Fruit fly (Drosophila melanogaster): ENCODE results near the gene Or65b.

Or65b gene

DNA sequence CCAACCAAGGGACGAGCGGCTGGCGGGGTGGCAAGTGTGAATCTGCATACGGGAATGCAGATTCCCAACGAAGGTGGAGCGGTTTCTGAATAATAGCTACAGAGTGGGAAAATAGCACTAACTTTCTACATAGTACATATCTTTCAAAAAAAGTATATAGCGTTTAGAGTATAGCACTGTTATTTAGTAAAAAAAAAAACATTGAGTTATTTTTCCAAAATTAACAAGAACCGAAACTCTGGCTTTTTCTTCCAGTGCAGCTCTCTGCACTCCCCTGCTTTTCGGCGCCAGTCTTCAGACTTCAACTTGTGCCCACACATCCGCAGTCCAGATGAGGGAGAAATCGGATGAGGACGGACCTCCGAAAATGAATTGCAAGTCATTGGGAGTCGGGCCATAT lies 46.0 kb downstream of the Or65b start:
- TF ChIP-seq Ets21C (GFP tag; optimal IDR thresholded peaks at IDR 0.05), result no peak
- TF ChIP-seq fd85E (GFP tag; optimal IDR thresholded peaks at IDR 0.05), result no peak
- peak; percentile 82 for TF ChIP-seq svp (GFP tag)
- TF ChIP-seq CG8319 (GFP tag; optimal IDR thresholded peaks at IDR 0.05), result no peak
- peak; percentile 29 for TF ChIP-seq CG32006 (GFP tag; optimal IDR thresholded peaks at IDR 0.05)
- TF ChIP-seq lz (GFP tag; optimal IDR thresholded peaks at IDR 0.05), result peak; percentile 33
- TF ChIP-seq fd59A (GFP tag; optimal IDR thresholded peaks at IDR 0.05), result peak; percentile 45
- TF ChIP-seq OdsH (GFP tag; optimal IDR thresholded peaks at IDR 0.05), result peak; percentile 27
- TF ChIP-seq Sox14 (GFP tag; optimal IDR thresholded peaks at IDR 0.05), result peak; percentile 14
- no peak for TF ChIP-seq net (GFP tag; optimal IDR thresholded peaks at IDR 0.05)
- TF ChIP-seq CG4318 (GFP tag; optimal IDR thresholded peaks at IDR 0.05), result no peak
- peak; percentile 17 for TF ChIP-seq acj6 (GFP tag; optimal IDR thresholded peaks at IDR 0.05)
- peak; percentile 10 for TF ChIP-seq CG31627 (GFP tag; optimal IDR thresholded peaks at IDR 0.05)
- peak; percentile 24 for TF ChIP-seq CG9139 (GFP tag; optimal IDR thresholded peaks at IDR 0.05)
- peak; percentile 51 for TF ChIP-seq CG10631 (GFP tag; optimal IDR thresholded peaks at IDR 0.05)
- peak; percentile 4 for TF ChIP-seq Hr39 (GFP tag; optimal IDR thresholded peaks at IDR 0.05)
- no peak for TF ChIP-seq dsx (GFP tag; optimal IDR thresholded peaks at IDR 0.05; ENCODE audit: poor library complexity, severe bottlenecking)
- TF ChIP-seq CG3032 (tag; optimal IDR thresholded peaks at IDR 0.05), result peak; percentile 16
- peak; percentile 37 for TF ChIP-seq CG6792 (GFP tag; optimal IDR thresholded peaks at IDR 0.05)
- no peak for TF ChIP-seq CG8632 (GFP tag; optimal IDR thresholded peaks at IDR 0.05)
- TF ChIP-seq CG11294 (GFP tag; IDR thresholded peaks at IDR 0.05), result no peak
- TF ChIP-seq Gug (GFP tag; IDR thresholded peaks at IDR 0.05), result 0 out of 2 replicates have a peak, but pooled peaks have one; percentile 15
- TF ChIP-seq topi (GFP tag; optimal IDR thresholded peaks at IDR 0.05), result peak; percentile 61
- no peak for TF ChIP-seq dac (GFP tag; optimal IDR thresholded peaks at IDR 0.05)
- TF ChIP-seq CG34406 (GFP tag; optimal IDR thresholded peaks at IDR 0.05), result no peak
- peak; percentile 87 for TF ChIP-seq CG6163 (GFP tag; IDR thresholded peaks at IDR 0.05)
- TF ChIP-seq Smox (GFP tag; optimal IDR thresholded peaks at IDR 0.05), result peak; percentile 13
- no peak for TF ChIP-seq fkh (GFP tag; optimal IDR thresholded peaks at IDR 0.05)
- peak; percentile 36 for TF ChIP-seq Met (GFP tag; optimal IDR thresholded peaks at IDR 0.05)
- TF ChIP-seq CG10669 (GFP tag; optimal IDR thresholded peaks at IDR 0.05), result peak; percentile 75
- TF ChIP-seq CG6854 (GFP tag; optimal IDR thresholded peaks at IDR 0.05), result no peak
- TF ChIP-seq Hr38 (GFP tag; optimal IDR thresholded peaks at IDR 0.05), result no peak
- peak; percentile 73 for TF ChIP-seq spab (GFP tag; optimal IDR thresholded peaks at IDR 0.05)
- peak; percentile 78 for TF ChIP-seq CG3919 (GFP tag; optimal IDR thresholded peaks at IDR 0.05)
- TF ChIP-seq Eip75B (GFP tag; optimal IDR thresholded peaks at IDR 0.05), result peak; percentile 74
- TF ChIP-seq salr (GFP tag; optimal IDR thresholded peaks at IDR 0.05), result no peak
- no peak for TF ChIP-seq vri (GFP tag; optimal IDR thresholded peaks at IDR 0.05)
- peak; percentile 29 for TF ChIP-seq achi (GFP tag; optimal IDR thresholded peaks at IDR 0.05)
- peak; percentile 47 for TF ChIP-seq CG11902 (GFP tag; optimal IDR thresholded peaks at IDR 0.05)
- peak; percentile 43 for TF ChIP-seq Ets96B (tag; optimal IDR thresholded peaks at IDR 0.05)
- peak; percentile 65 to 76 for TF ChIP-seq ss (GFP tag; optimal IDR thresholded peaks at IDR 0.05)
- no peak for TF ChIP-seq Blimp-1 (GFP tag; optimal IDR thresholded peaks at IDR 0.05)
- TF ChIP-seq esn (GFP tag; optimal IDR thresholded peaks at IDR 0.05), result peak; percentile 25
- TF ChIP-seq Sox102F (GFP tag; optimal IDR thresholded peaks at IDR 0.05), result no peak
- no peak for TF ChIP-seq Sox15 (GFP tag; optimal IDR thresholded peaks at IDR 0.05)
- TF ChIP-seq cyc (GFP tag; optimal IDR thresholded peaks at IDR 0.05), result peak; percentile 60
- no peak for TF ChIP-seq CG15336 (GFP tag; IDR thresholded peaks at IDR 0.05)
- TF ChIP-seq pdm3 (GFP tag; optimal IDR thresholded peaks at IDR 0.05), result peak; percentile 25
- 0 out of 3 replicates have a peak, but pooled peaks have one; percentile 47 for TF ChIP-seq CG8119 (GFP tag; IDR thresholded peaks at IDR 0.05)
- TF ChIP-seq CG16779 (tag; optimal IDR thresholded peaks at IDR 0.05), result no peak
- peak; percentile 4 for TF ChIP-seq CG6276 (GFP tag; optimal IDR thresholded peaks at IDR 0.05)
- TF ChIP-seq CG6808 (GFP tag; optimal IDR thresholded peaks at IDR 0.05), result peak; percentile 75
